Worm (Caenorhabditis elegans): ENCODE measurements around the gene F38H4.3.

F38H4.3 gene

ce11 chrIV:11820067-11820913 is 21.9 kb upstream of the F38H4.3 start (continued):
- TF ChIP-seq saeg-2 (GFP tag; IDR thresholded peaks at IDR 0.05) (0 out of 2 replicates have a peak, but pooled peaks have one; percentile 18), lin-1 (GFP tag; IDR thresholded peaks at IDR 0.05) (peak; percentile 33; the same call in 1 of the 2 replicates), lin-13 (GFP tag; optimal IDR thresholded peaks at IDR 0.05) (peak; percentile 44), nhr-48 (tag; optimal IDR thresholded peaks at IDR 0.05) (no peak), cey-2 (tag; optimal IDR thresholded peaks at IDR 0.05; ENCODE audit: borderline replicate concordance, insufficient read depth) (no peak), arid-1 (GFP tag; conservative IDR thresholded peaks at IDR 0.05) (peak; percentile 22; the same call in 1 of the 2 replicates)

- TF ChIP-seq nhr-10 (tag; optimal IDR thresholded peaks at IDR 0.05) (no peak), php-3 (GFP tag; IDR thresholded peaks at IDR 0.05) (0 out of 2 replicates have a peak, but pooled peaks have one; percentile 6), fkh-10 (GFP tag; optimal IDR thresholded peaks at IDR 0.05) (peak; percentile 68), nhr-6 (tag; optimal IDR thresholded peaks at IDR 0.05) (peak; percentile 24), mes-2 (tag; optimal IDR thresholded peaks at IDR 0.05; ENCODE audit: poor library complexity, severe bottlenecking) (peak; percentile 63), lin-38 (GFP tag; IDR thresholded peaks at IDR 0.05) (peak; percentile 60), tag-97 (GFP tag; IDR thresholded peaks at IDR 0.05) (no peak), dve-1 (tag; optimal IDR thresholded peaks at IDR 0.05; ENCODE audit: insufficient read depth) (peak; percentile 90), ctbp-1 (GFP tag; IDR thresholded peaks at IDR 0.05) (peak; percentile 95), nhr-28 (tag; optimal IDR thresholded peaks at IDR 0.05) (peak; percentile 83), nhr-102 (tag; optimal IDR thresholded peaks at IDR 0.05) (peak; percentile 29), mdl-1 (tag; optimal IDR thresholded peaks at IDR 0.05) (peak; percentile 54 to 94), jun-1 (tag; optimal IDR thresholded peaks at IDR 0.05) (peak; percentile 3), aha-1 (tag) (peak; percentile 87), lin-13 (GFP tag; optimal IDR thresholded peaks at IDR 0.05) (peak; percentile 51), daf-8 (GFP tag; IDR thresholded peaks at IDR 0.05) (no peak), dmd-6 (GFP tag; IDR thresholded peaks at IDR 0.05) (peak; percentile 86), rbr-2 (tag; optimal IDR thresholded peaks at IDR 0.05) (peak; percentile 67), lin-29 (GFP tag; IDR thresholded peaks at IDR 0.05) (0 out of 2 replicates have a peak, but pooled peaks have one; percentile 7), hlh-11 (tag; optimal IDR thresholded peaks at IDR 0.05) (peak; percentile 92), F44E2.7 (GFP tag; IDR thresholded peaks at IDR 0.05) (peak; percentile 71; the same call in 1 of the 2 replicates), hlh-30 (tag; optimal IDR thresholded peaks at IDR 0.05; ENCODE audit: insufficient read depth) (peak; percentile 98), set-16 (GFP tag; IDR thresholded peaks at IDR 0.05) (peak; percentile 65), mxl-3 (GFP tag; optimal IDR thresholded peaks at IDR 0.05) (peak; percentile 81), ceh-44 (GFP tag; IDR thresholded peaks at IDR 0.05) (no peak), lsy-2 (tag; optimal IDR thresholded peaks at IDR 0.05) (peak in 1 of 2 experiments; percentile 80), lim-7 (GFP tag; IDR thresholded peaks at IDR 0.05) (peak; percentile 64), unc-130 (GFP tag; optimal IDR thresholded peaks at IDR 0.05) (no peak), pha-4 (GFP tag; IDR thresholded peaks at IDR 0.05) (peak; percentile 60), pha-4 (tag; optimal IDR thresholded peaks at IDR 0.05) (no peak), ces-1 (GFP tag; optimal IDR thresholded peaks at IDR 0.05) (peak; percentile 10), spr-1 (tag; optimal IDR thresholded peaks at IDR 0.05) (no peak), F37D6.2 (tag; optimal IDR thresholded peaks at IDR 0.05) (peak; percentile 43), zfp-3 (GFP tag; conservative IDR thresholded peaks at IDR 0.05) (0 out of 2 replicates have a peak, but pooled peaks have one; percentile 38), pqm-1 (tag; optimal IDR thresholded peaks at IDR 0.05) (peak; percentile 48), mdt-29 (GFP tag; IDR thresholded peaks at IDR 0.05) (peak; percentile 82), hmg-1.1 (GFP tag; IDR thresholded peaks at IDR 0.05) (peak; percentile 81), ama-1 (optimal IDR thresholded peaks at IDR 0.05) (peak; percentile 51), unc-62 (GFP tag; optimal IDR thresholded peaks at IDR 0.05 in 1 of 2) (peak in 1 of 2 experiments; percentile 95), unc-62 (tag; optimal IDR thresholded peaks at IDR 0.05) (no peak), saeg-2 (GFP tag; IDR thresholded peaks at IDR 0.05) (0 out of 2 replicates have a peak, but pooled peaks have one; percentile 43)
Observed at ce11 chrIV:11821591-11822361, 20.4 kb upstream of the F38H4.3 start, which contains the start of the genes par-5 and M117.3. par-5 (minus strand) TSS chrIV:11821924. M117.3 (plus strand) TSS chrIV:11822206.

Data from whole organism, L4 larva.